Worm (Caenorhabditis elegans) whole organism, L1 larva: Measurements from ENCODE around the gene B0280.9.

Source experiments
- C04F5.9 ChIP-seq: sonication (generic microtip); optimal IDR thresholded peaks from 2 replicates; lab custom pipeline; 2016; ENCODE audit warnings: missing genetic modification characterization, missing compliant biosample characterization
- C16A3.4 ChIP-seq: fragments of 150-350 bp; optimal IDR thresholded peaks from 2 replicates; lab custom pipeline; 2014; ENCODE audit warnings: missing biosample characterization, missing genetic modification characterization
- F16B12.6 ChIP-seq: fragments of 150-350 bp; optimal IDR thresholded peaks from 2 replicates; lab custom pipeline; 2014; ENCODE audit warnings: missing biosample characterization, missing genetic modification characterization
- Y116A8C.19 ChIP-seq: sonication (generic microtip); optimal IDR thresholded peaks from 2 replicates; lab custom pipeline; 2016; ENCODE audit warnings: missing compliant biosample characterization, missing genetic modification characterization, borderline replicate concordance
- alr-1 ChIP-seq: fragments of 200-800 bp; sonication (Bioruptor generic); optimal IDR thresholded peaks from 2 replicates; lab custom pipeline; 2018; ENCODE audit warnings: borderline replicate concordance, mild to moderate bottlenecking, missing genetic modification characterization, missing compliant biosample characterization
- aly-2 ChIP-seq: fragments of 150-350 bp; optimal IDR thresholded peaks from 2 replicates; lab custom pipeline; 2014; ENCODE audit warnings: missing biosample characterization, missing genetic modification characterization
- blmp-1 ChIP-seq: fragments of 150-350 bp; optimal IDR thresholded peaks from 2 replicates; lab custom pipeline; 2014; ENCODE audit warnings: missing biosample characterization, missing genetic modification characterization
- ceh-8 ChIP-seq: fragments of 200-800 bp; sonication (Bioruptor generic); optimal IDR thresholded peaks from 2 replicates; lab custom pipeline; 2018; ENCODE audit warnings: mild to moderate bottlenecking, missing genetic modification characterization, moderate library complexity, missing compliant biosample characterization
- ceh-88 ChIP-seq: fragments of 200-800 bp; sonication (Bioruptor generic); IDR thresholded peaks from 2 replicates; pipeline ENCODE4 v1.3.6; 2022; ENCODE audit warnings: missing genetic modification characterization, missing compliant biosample characterization
- ces-1 ChIP-seq: fragments of 150-350 bp; optimal IDR thresholded peaks from 2 replicates; lab custom pipeline; 2014; ENCODE audit warnings: missing biosample characterization, missing genetic modification reagents, missing genetic modification characterization
- dpl-1 ChIP-seq, 3 experiments: fragments of 150-350 bp in 2 of 3; sonication (generic microtip) in 1 of 3; optimal IDR thresholded peaks; 2 replicates each; lab custom pipeline; 2014 to 2017; ENCODE audit warnings: missing biosample characterization in 3 of 3, missing genetic modification characterization in 3 of 3, missing genetic modification reagents in 3 of 3
- efl-1 ChIP-seq, 4 experiments: fragments of 150-350 bp; optimal IDR thresholded peaks in 3 of 4; peaks in 1 of 4; 1 replicate in 1 of 4; 2 replicates in 3 of 4; lab custom pipeline; 2014; ENCODE audit warnings: missing biosample characterization in 2 of 4, missing genetic modification characterization in 2 of 4, missing genetic modification reagents in 2 of 4
- efl-3 ChIP-seq: fragments of 200-800 bp; sonication (Bioruptor generic); optimal IDR thresholded peaks from 2 replicates; lab custom pipeline; 2018; ENCODE audit warnings: mild to moderate bottlenecking, missing genetic modification characterization, missing compliant biosample characterization
- elt-2 ChIP-seq: sonication (generic microtip); optimal IDR thresholded peaks from 2 replicates; lab custom pipeline; 2016; ENCODE audit warnings: missing genetic modification characterization, mild to moderate bottlenecking, inconsistent platforms, missing compliant biosample characterization, missing genetic modification reagents
- elt-3 ChIP-seq, 6 experiments: fragments of 150-350 bp in 1 of 6; sonication (generic microtip); optimal IDR thresholded peaks; 2 replicates each; lab custom pipeline; 2017 to 2018; ENCODE audit warnings: missing biosample characterization in 6 of 6, missing genetic modification characterization in 6 of 6, inconsistent platforms in 1 of 6
- ets-5 ChIP-seq: fragments of 200-800 bp; sonication (Bioruptor generic); IDR thresholded peaks from 2 replicates; pipeline ENCODE4 v1.3.6; 2022; ENCODE audit warnings: missing genetic modification characterization, missing compliant biosample characterization
- fkh-10 ChIP-seq: sonication (generic microtip); optimal IDR thresholded peaks from 2 replicates; lab custom pipeline; 2017; ENCODE audit warnings: missing biosample characterization, missing genetic modification reagents, missing genetic modification characterization
- fkh-4 ChIP-seq: sonication (generic microtip); optimal IDR thresholded peaks from 2 replicates; lab custom pipeline; 2016; ENCODE audit warnings: missing compliant biosample characterization, missing genetic modification characterization, borderline replicate concordance
- fos-1 ChIP-seq: fragments of 150-350 bp; optimal IDR thresholded peaks from 2 replicates; lab custom pipeline; 2014; ENCODE audit warnings: missing biosample characterization, missing genetic modification characterization
- grh-1 ChIP-seq: fragments of 200-800 bp; sonication (Bioruptor generic); IDR thresholded peaks from 2 replicates; pipeline ENCODE4 v1.3.6; 2022; ENCODE audit warnings: missing genetic modification reagents, missing genetic modification characterization, missing compliant biosample characterization
- isw-1 ChIP-seq: fragments of 200-800 bp; sonication (Bioruptor generic); IDR thresholded peaks from 2 replicates; pipeline ENCODE4 v1.3.6; 2022; ENCODE audit warnings: missing genetic modification characterization, missing compliant biosample characterization
- jun-1 ChIP-seq: fragments of 150-350 bp; optimal IDR thresholded peaks from 2 replicates; lab custom pipeline; 2014; ENCODE audit warnings: missing biosample characterization, missing genetic modification reagents, missing genetic modification characterization
- lin-13 ChIP-seq: fragments of 150-350 bp; optimal IDR thresholded peaks from 2 replicates; lab custom pipeline; 2014; ENCODE audit warnings: missing biosample characterization, missing genetic modification reagents, missing genetic modification characterization
- lin-14 ChIP-seq: fragments of 200-800 bp; sonication (Bioruptor generic); optimal IDR thresholded peaks from 2 replicates; lab custom pipeline; 2018; ENCODE audit warnings: mild to moderate bottlenecking, missing genetic modification characterization, moderate library complexity, missing compliant biosample characterization
- lin-15B ChIP-seq: fragments of 150-350 bp; sonication (generic microtip); optimal IDR thresholded peaks from 3 replicates; lab custom pipeline; 2014; ENCODE audit warnings: missing biosample characterization, missing genetic modification characterization
- lin-39 ChIP-seq: fragments of 150-350 bp; optimal IDR thresholded peaks from 2 replicates; lab custom pipeline; 2014; ENCODE audit warnings: missing biosample characterization, missing genetic modification reagents, missing genetic modification characterization
- lir-3 ChIP-seq: sonication (generic microtip); optimal IDR thresholded peaks from 2 replicates; lab custom pipeline; 2016; ENCODE audit warnings: mild to moderate bottlenecking, missing genetic modification characterization, moderate library complexity, missing compliant biosample characterization; ENCODE audit not compliant: poor library complexity
- mab-9 ChIP-seq: fragments of 200-800 bp; sonication (Bioruptor generic); IDR thresholded peaks from 2 replicates; pipeline ENCODE4 v1.3.6; 2022; ENCODE audit warnings: missing genetic modification reagents, missing genetic modification characterization, missing compliant biosample characterization
- mef-2 ChIP-seq: fragments of 150-350 bp; optimal IDR thresholded peaks from 2 replicates; lab custom pipeline; 2014; ENCODE audit warnings: missing biosample characterization, missing genetic modification characterization
- mep-1 ChIP-seq: fragments of 150-350 bp; optimal IDR thresholded peaks from 2 replicates; lab custom pipeline; 2014; ENCODE audit warnings: missing biosample characterization, missing genetic modification characterization
- nhr-11 ChIP-seq: fragments of 150-350 bp; optimal IDR thresholded peaks from 2 replicates; lab custom pipeline; 2014; ENCODE audit warnings: missing biosample characterization, missing genetic modification characterization
- nhr-12 ChIP-seq: sonication (generic microtip); optimal IDR thresholded peaks from 2 replicates; lab custom pipeline; 2017; ENCODE audit warnings: missing biosample characterization, missing genetic modification characterization
- nhr-28 ChIP-seq: fragments of 150-350 bp; optimal IDR thresholded peaks from 2 replicates; lab custom pipeline; 2014; ENCODE audit warnings: missing biosample characterization, missing genetic modification characterization
- nhr-47 ChIP-seq: sonication (generic microtip); optimal IDR thresholded peaks from 2 replicates; lab custom pipeline; 2016; ENCODE audit warnings: mild to moderate bottlenecking, missing genetic modification characterization, moderate library complexity, missing compliant biosample characterization
- nhr-76 ChIP-seq: sonication (generic microtip); optimal IDR thresholded peaks from 2 replicates; lab custom pipeline; 2017; ENCODE audit warnings: missing biosample characterization, missing genetic modification characterization
- nhr-77 ChIP-seq: fragments of 150-350 bp; optimal IDR thresholded peaks from 2 replicates; lab custom pipeline; 2014; ENCODE audit warnings: missing biosample characterization, missing genetic modification characterization
- nhr-84 ChIP-seq: sonication (generic microtip); optimal IDR thresholded peaks from 2 replicates; lab custom pipeline; 2017; ENCODE audit warnings: missing biosample characterization, missing genetic modification characterization
- nhr-85 ChIP-seq: sonication (generic microtip); peaks from one replicate; lab custom pipeline; 2016; ENCODE audit warnings: missing genetic modification characterization, inconsistent platforms, missing compliant biosample characterization
- pax-3 ChIP-seq: fragments of 200-800 bp; sonication (Bioruptor generic); optimal IDR thresholded peaks from 2 replicates; lab custom pipeline; 2018; ENCODE audit warnings: mild to moderate bottlenecking, missing genetic modification characterization, moderate library complexity, missing compliant biosample characterization
- skn-1 ChIP-seq: fragments of 150-350 bp; optimal IDR thresholded peaks from 2 replicates; lab custom pipeline; 2014; ENCODE audit warnings: missing biosample characterization, missing genetic modification characterization
- snpc-4 ChIP-seq: fragments of 150-350 bp; optimal IDR thresholded peaks from 2 replicates; lab custom pipeline; 2014; ENCODE audit warnings: missing biosample characterization, missing genetic modification characterization
- snu-23 ChIP-seq: sonication (generic microtip); optimal IDR thresholded peaks from 2 replicates; lab custom pipeline; 2016; ENCODE audit warnings: missing genetic modification characterization, missing compliant biosample characterization
- sup-37 ChIP-seq: fragments of 200-800 bp; sonication (Bioruptor generic); optimal IDR thresholded peaks from 2 replicates; lab custom pipeline; 2018; ENCODE audit warnings: mild to moderate bottlenecking, missing genetic modification characterization, missing compliant biosample characterization
- swsn-7 ChIP-seq: sonication (generic microtip); optimal IDR thresholded peaks from 2 replicates; lab custom pipeline; 2016; ENCODE audit warnings: missing genetic modification characterization, missing compliant biosample characterization
- tlp-1 ChIP-seq: fragments of 150-350 bp; optimal IDR thresholded peaks from 2 replicates; lab custom pipeline; 2014; ENCODE audit warnings: missing biosample characterization, missing genetic modification characterization
- unc-30 ChIP-seq: sonication (generic microtip); optimal IDR thresholded peaks from 2 replicates; lab custom pipeline; 2017; ENCODE audit warnings: missing biosample characterization, missing genetic modification characterization
- unc-62 ChIP-seq: fragments of 150-350 bp; optimal IDR thresholded peaks from 2 replicates; lab custom pipeline; 2014; ENCODE audit warnings: missing biosample characterization, missing genetic modification reagents, missing genetic modification characterization
- xbp-1 ChIP-seq: sonication (generic microtip); optimal IDR thresholded peaks from 2 replicates; lab custom pipeline; 2016; ENCODE audit warnings: missing genetic modification characterization, missing compliant biosample characterization
- zag-1 ChIP-seq: fragments of 150-350 bp; optimal IDR thresholded peaks from 2 replicates; lab custom pipeline; 2014; ENCODE audit warnings: missing biosample characterization, missing genetic modification characterization
- zip-4 ChIP-seq: fragments of 200-800 bp; sonication (Bioruptor generic); optimal IDR thresholded peaks from 2 replicates; lab custom pipeline; 2018; ENCODE audit warnings: mild to moderate bottlenecking, missing genetic modification characterization, moderate library complexity, missing compliant biosample characterization
- ztf-11 ChIP-seq, 2 experiments: sonication (generic microtip); optimal IDR thresholded peaks; 2 replicates each; lab custom pipeline; 2016 to 2017; ENCODE audit warnings: missing genetic modification characterization in 2 of 2, missing biosample characterization in 1 of 2, missing compliant biosample characterization in 1 of 2

Gene B0280.9

ce11 chrIII:7116615-7117252, 6.0 kb downstream of the B0280.9 start (continued):
- TF ChIP-seq isw-1 (GFP tag; lab: Robert Waterston, UW): no peak
- peak; percentile 60 for TF ChIP-seq lir-3 (tag; lab: Kevin White, UChicago)
- TF ChIP-seq tlp-1 (tag; lab: Kevin White, UChicago): no peak
- TF ChIP-seq zag-1: no peak
- TF ChIP-seq xbp-1 (tag; lab: Kevin White, UChicago): peak; percentile 50
- no peak for TF ChIP-seq unc-30 (tag; lab: Kevin White, UChicago)
- TF ChIP-seq fkh-4 (tag; lab: Kevin White, UChicago): no peak
- peak; percentile 90 for TF ChIP-seq lin-14 (GFP tag; lab: Kevin White, UChicago)
- TF ChIP-seq efl-1 (optimal IDR thresholded peaks at IDR 0.05; lab: Kevin White, UChicago): peak; percentile 67 to 75
- peak; percentile 39 to 93 for TF ChIP-seq efl-1 (GFP tag; optimal IDR thresholded peaks at IDR 0.05 in 1 of 2; lab: Kevin White, UChicago)
- no peak for TF ChIP-seq zip-4 (GFP tag; lab: Kevin White, UChicago)
- TF ChIP-seq mep-1 (tag; lab: Kevin White, UChicago): peak; percentile 77
- TF ChIP-seq lin-39 (tag; lab: Kevin White, UChicago): peak; percentile 51
- TF ChIP-seq nhr-47 (tag; lab: Kevin White, UChicago): peak; percentile 75
- peak; percentile 13 for TF ChIP-seq snpc-4 (tag; lab: Kevin White, UChicago)
- no peak for TF ChIP-seq efl-3 (GFP tag; lab: Kevin White, UChicago)
- peak; percentile 74 for TF ChIP-seq swsn-7 (tag; lab: Kevin White, UChicago)
- no peak for TF ChIP-seq lin-15B (tag; lab: Kevin White, UChicago)
- TF ChIP-seq ces-1 (GFP tag; lab: Kevin White, UChicago): no peak
- peak; percentile 72 for TF ChIP-seq C16A3.4
- peak; percentile 88 for TF ChIP-seq snu-23 (GFP tag; lab: Kevin White, UChicago)
- no peak for TF ChIP-seq ets-5 (GFP tag; lab: Robert Waterston, UW)
- TF ChIP-seq nhr-28 (tag; lab: Kevin White, UChicago): no peak
- TF ChIP-seq grh-1 (GFP tag; lab: Robert Waterston, UW): no peak
- peak; percentile 95 for TF ChIP-seq nhr-85 (tag; lab: Kevin White, UChicago)
- TF ChIP-seq nhr-77: peak; percentile 74
- TF ChIP-seq fkh-10 (GFP tag; lab: Kevin White, UChicago): no peak
- peak; percentile 28 for TF ChIP-seq F16B12.6 (tag; lab: Kevin White, UChicago)
- TF ChIP-seq pax-3 (tag; lab: Kevin White, UChicago): peak; percentile 53
- TF ChIP-seq jun-1 (tag; lab: Kevin White, UChicago): peak; percentile 84
- no peak for TF ChIP-seq mef-2 (tag; lab: Kevin White, UChicago)
- TF ChIP-seq elt-2 (tag; lab: Kevin White, UChicago): peak; percentile 26
- TF ChIP-seq fos-1 (tag; lab: Kevin White, UChicago): peak; percentile 41
- no peak for TF ChIP-seq nhr-76 (tag; lab: Kevin White, UChicago)
- no peak for TF ChIP-seq alr-1 (tag; lab: Kevin White, UChicago)
- no peak for TF ChIP-seq sup-37
- TF ChIP-seq nhr-84: no peak
- TF ChIP-seq nhr-11 (tag; lab: Kevin White, UChicago): peak; percentile 55
- TF ChIP-seq unc-62 (GFP tag; lab: Kevin White, UChicago): no peak
- TF ChIP-seq ceh-8 (GFP tag; lab: Kevin White, UChicago): no peak
- no peak for TF ChIP-seq mab-9
- TF ChIP-seq C04F5.9: no peak
- peak in 3 of 6 experiments; percentile 12 to 40 (median 14) for TF ChIP-seq elt-3 (tag; optimal IDR thresholded peaks at IDR 0.05; lab: Kevin White, UChicago)
- TF ChIP-seq dpl-1 (GFP tag; optimal IDR thresholded peaks at IDR 0.05; lab: Kevin White, UChicago): peak; percentile 13 to 61 (median 29)
- no peak for TF ChIP-seq ztf-11 (tag; optimal IDR thresholded peaks at IDR 0.05; lab: Kevin White, UChicago)
- TF ChIP-seq nhr-12: no peak
- peak; percentile 78 for TF ChIP-seq blmp-1 (tag; lab: Kevin White, UChicago)
- TF ChIP-seq Y116A8C.19 (tag; lab: Kevin White, UChicago): no peak
- no peak for TF ChIP-seq ceh-88 (GFP tag; lab: Robert Waterston, UW)
- TF ChIP-seq skn-1 (tag; lab: Kevin White, UChicago): peak; percentile 61
- TF ChIP-seq aly-2 (tag; lab: Kevin White, UChicago): peak; percentile 68
- peak; percentile 2 for TF ChIP-seq lin-13 (GFP tag; lab: Kevin White, UChicago)
